Fruit fly (Drosophila melanogaster) whole organism, embryonic: ENCODE data around the gene CG17329.
A peak's percentile ranks its signal among the peaks of the same experiment; 100 is the strongest.

Experiments used
- Asciz ChIP-seq: fragments of 200-800 bp; sonication (Bioruptor generic); optimal IDR thresholded peaks from 2 replicates; lab custom pipeline; 2017; ENCODE audit warnings: missing biosample characterization, mild to moderate bottlenecking, missing genetic modification characterization, missing genetic modification reagents
- Atf-2 ChIP-seq: fragments of 200-800 bp; sonication (Bioruptor generic); optimal IDR thresholded peaks from 2 replicates; lab custom pipeline; 2016; ENCODE audit warnings: missing biosample characterization, missing genetic modification characterization
- Atf3 ChIP-seq: fragments of 200-800 bp; sonication (Bioruptor generic); optimal IDR thresholded peaks from 3 replicates; lab custom pipeline; 2016; ENCODE audit warnings: missing biosample characterization, missing genetic modification characterization
- C15 ChIP-seq: fragments of 200-800 bp; sonication (Bioruptor generic); IDR thresholded peaks from 3 replicates; pipeline ENCODE4 v1.3.6; 2022; ENCODE audit warnings: missing biosample characterization, missing genetic modification characterization
- CG10321 ChIP-seq: fragments of 200-800 bp; sonication (Bioruptor generic); IDR thresholded peaks from 2 replicates; pipeline ENCODE4 v1.3.6; 2022; ENCODE audit warnings: missing biosample characterization, missing genetic modification characterization
- CG10543 ChIP-seq: fragments of 200-800 bp; sonication (Bioruptor generic); optimal IDR thresholded peaks from 3 replicates; lab custom pipeline; 2017; ENCODE audit warnings: missing biosample characterization, mild to moderate bottlenecking, missing genetic modification characterization, moderate library complexity
- CG11560 ChIP-seq: fragments of 200-800 bp; sonication (Bioruptor generic); IDR thresholded peaks from 3 replicates; pipeline ENCODE4 v1.3.6; 2022; ENCODE audit warnings: missing biosample characterization, missing genetic modification characterization
- CG12769 ChIP-seq: fragments of 200-800 bp; sonication (Bioruptor generic); optimal IDR thresholded peaks from 2 replicates; lab custom pipeline; 2019; ENCODE audit warnings: missing biosample characterization, mild to moderate bottlenecking, missing genetic modification characterization, moderate library complexity
- CG13296 ChIP-seq: fragments of 200-800 bp; sonication (Bioruptor generic); optimal IDR thresholded peaks from 3 replicates; lab custom pipeline; 2018; ENCODE audit warnings: missing biosample characterization, mild to moderate bottlenecking, missing genetic modification characterization
- CG13894 ChIP-seq: fragments of 200-800 bp; sonication (Bioruptor generic); optimal IDR thresholded peaks from 3 replicates; lab custom pipeline; 2018; ENCODE audit warnings: missing biosample characterization, mild to moderate bottlenecking, missing genetic modification characterization, moderate library complexity
- CG17186 ChIP-seq: fragments of 200-800 bp; sonication (Bioruptor generic); optimal IDR thresholded peaks from 3 replicates; lab custom pipeline; 2017; ENCODE audit warnings: missing biosample characterization, missing genetic modification reagents, missing genetic modification characterization
- CG18619 ChIP-seq: fragments of 200-800 bp; sonication (Bioruptor generic); optimal IDR thresholded peaks from 3 replicates; lab custom pipeline; 2017; ENCODE audit warnings: missing biosample characterization, mild to moderate bottlenecking, missing genetic modification characterization
- CG33213 ChIP-seq: fragments of 200-800 bp; sonication (Bioruptor generic); optimal IDR thresholded peaks from 3 replicates; lab custom pipeline; 2016; ENCODE audit warnings: missing biosample characterization, missing genetic modification characterization
- CG7556 ChIP-seq: fragments of 200-800 bp; sonication (Bioruptor generic); optimal IDR thresholded peaks from 2 replicates; lab custom pipeline; 2017; ENCODE audit warnings: missing biosample characterization, mild to moderate bottlenecking, missing genetic modification characterization
- CHES-1-like ChIP-seq: fragments of 200-800 bp; sonication (Bioruptor generic); optimal IDR thresholded peaks from 2 replicates; lab custom pipeline; 2016; ENCODE audit warnings: missing biosample characterization, missing genetic modification characterization
- Dfd ChIP-seq, 2 experiments: fragments of >200 bp; optimal IDR thresholded peaks; 2 replicates each; lab custom pipeline; 2017; ENCODE audit warnings: missing biosample characterization in 2 of 2, missing genetic modification characterization in 2 of 2
- Dip3 ChIP-seq: fragments of 200-800 bp; sonication (Bioruptor generic); optimal IDR thresholded peaks from 3 replicates; lab custom pipeline; 2016; ENCODE audit warnings: missing biosample characterization, missing genetic modification characterization
- Drgx ChIP-seq: fragments of 200-800 bp; sonication (Bioruptor generic); IDR thresholded peaks from 2 replicates; pipeline ENCODE4 v1.3.6; 2022; ENCODE audit warnings: missing biosample characterization, missing genetic modification characterization
- HLHmδ ChIP-seq: fragments of 200-800 bp; sonication (Bioruptor generic); optimal IDR thresholded peaks from 2 replicates; lab custom pipeline; 2018; ENCODE audit warnings: missing biosample characterization, mild to moderate bottlenecking, missing genetic modification characterization, moderate library complexity
- Hand ChIP-seq: fragments of 200-800 bp; sonication (Bioruptor generic); optimal IDR thresholded peaks from 2 replicates; lab custom pipeline; 2017; ENCODE audit warnings: mild to moderate bottlenecking, missing biosample characterization, missing genetic modification reagents, missing genetic modification characterization
- Hsf ChIP-seq: fragments of 200-800 bp; sonication (Bioruptor generic); optimal IDR thresholded peaks from 3 replicates; lab custom pipeline; 2016; ENCODE audit warnings: missing biosample characterization, missing genetic modification characterization
- Lpt ChIP-seq: fragments of >200 bp; optimal IDR thresholded peaks from 2 replicates; lab custom pipeline; 2018; ENCODE audit warnings: missing biosample characterization, missing genetic modification characterization
- MBD-R2 ChIP-seq: fragments of 200-800 bp; sonication (Bioruptor generic); IDR thresholded peaks from 2 replicates; pipeline ENCODE4 v1.3.6; 2022; ENCODE audit warnings: missing biosample characterization, missing genetic modification characterization
- Med ChIP-seq: fragments of 200-800 bp; sonication (Bioruptor generic); peaks from one replicate; lab custom pipeline; 2016; ENCODE audit warnings: missing biosample characterization, missing genetic modification characterization, mild to moderate bottlenecking, inconsistent platforms, moderate library complexity
- Meics ChIP-seq: fragments of 200-800 bp; sonication (Bioruptor generic); optimal IDR thresholded peaks from 2 replicates; lab custom pipeline; 2017; ENCODE audit warnings: missing biosample characterization, mild to moderate bottlenecking, missing genetic modification characterization
- Oaz ChIP-seq: fragments of 200-800 bp; sonication (Bioruptor generic); IDR thresholded peaks from 2 replicates; pipeline ENCODE4 v1.3.6; 2022; ENCODE audit warnings: missing biosample characterization, missing genetic modification characterization
- PHDP ChIP-seq: fragments of 200-800 bp; sonication (Bioruptor generic); optimal IDR thresholded peaks from 3 replicates; lab custom pipeline; 2018; ENCODE audit warnings: missing biosample characterization, mild to moderate bottlenecking, missing genetic modification characterization, moderate library complexity
- Rfx ChIP-seq: fragments of 200-800 bp; sonication (Bioruptor generic); IDR thresholded peaks from 2 replicates; pipeline ENCODE4 v1.3.6; 2022; ENCODE audit warnings: missing biosample characterization, missing genetic modification characterization
- Sin3A ChIP-seq: fragments of >200 bp; optimal IDR thresholded peaks from 2 replicates; lab custom pipeline; 2018
- abd-A ChIP-seq: fragments of 200-800 bp; sonication (Bioruptor generic); optimal IDR thresholded peaks from 3 replicates; lab custom pipeline; 2019; ENCODE audit warnings: missing biosample characterization, mild to moderate bottlenecking, missing genetic modification characterization, moderate library complexity
- dpn ChIP-seq, 2 experiments: fragments of 200-800 bp; sonication (Bioruptor generic); optimal IDR thresholded peaks; 3 replicates each; lab custom pipeline; 2016; ENCODE audit warnings: missing biosample characterization in 2 of 2, missing genetic modification characterization in 2 of 2
- fd102C ChIP-seq: fragments of 200-800 bp; sonication (Bioruptor generic); optimal IDR thresholded peaks from 2 replicates; lab custom pipeline; 2018; ENCODE audit warnings: missing biosample characterization, mild to moderate bottlenecking, missing genetic modification characterization, moderate library complexity
- fd64A ChIP-seq: fragments of 200-800 bp; sonication (Bioruptor generic); optimal IDR thresholded peaks from 3 replicates; lab custom pipeline; 2018; ENCODE audit warnings: missing biosample characterization, mild to moderate bottlenecking, missing genetic modification characterization
- ftz-f1 ChIP-seq: fragments of 200-800 bp; sonication (Bioruptor generic); optimal IDR thresholded peaks from 2 replicates; lab custom pipeline; 2016; ENCODE audit warnings: missing biosample characterization, missing genetic modification characterization
- klu ChIP-seq: fragments of 200-800 bp; sonication (Bioruptor generic); IDR thresholded peaks from 2 replicates; pipeline ENCODE4 v1.3.6; 2022; ENCODE audit warnings: missing biosample characterization, missing genetic modification characterization
- nom ChIP-seq: fragments of 200-800 bp; sonication (Bioruptor generic); optimal IDR thresholded peaks from 2 replicates; lab custom pipeline; 2017; ENCODE audit warnings: missing biosample characterization, missing genetic modification characterization, mild to moderate bottlenecking, moderate library complexity, missing genetic modification reagents
- pfk ChIP-seq: fragments of 200-800 bp; sonication (Bioruptor generic); optimal IDR thresholded peaks from 2 replicates; lab custom pipeline; 2018; ENCODE audit warnings: missing biosample characterization, mild to moderate bottlenecking, missing genetic modification characterization, moderate library complexity
- run ChIP-seq: fragments of 200-800 bp; sonication (Bioruptor generic); optimal IDR thresholded peaks from 3 replicates; lab custom pipeline; 2018; ENCODE audit warnings: missing biosample characterization, mild to moderate bottlenecking, missing genetic modification characterization
- sd ChIP-seq: fragments of 200-800 bp; sonication (Bioruptor generic); optimal IDR thresholded peaks from 3 replicates; lab custom pipeline; 2018; ENCODE audit warnings: missing biosample characterization, mild to moderate bottlenecking, missing genetic modification characterization, moderate library complexity
- tup ChIP-seq: fragments of 200-800 bp; sonication (Bioruptor generic); optimal IDR thresholded peaks from 2 replicates; lab custom pipeline; 2016; ENCODE audit warnings: missing biosample characterization, mild to moderate bottlenecking, missing genetic modification characterization, moderate library complexity
- wek ChIP-seq: fragments of 200-800 bp; sonication (Bioruptor generic); optimal IDR thresholded peaks from 3 replicates; lab custom pipeline; 2018; ENCODE audit warnings: missing biosample characterization, mild to moderate bottlenecking, missing genetic modification characterization, moderate library complexity

Gene CG17329

DNA sequence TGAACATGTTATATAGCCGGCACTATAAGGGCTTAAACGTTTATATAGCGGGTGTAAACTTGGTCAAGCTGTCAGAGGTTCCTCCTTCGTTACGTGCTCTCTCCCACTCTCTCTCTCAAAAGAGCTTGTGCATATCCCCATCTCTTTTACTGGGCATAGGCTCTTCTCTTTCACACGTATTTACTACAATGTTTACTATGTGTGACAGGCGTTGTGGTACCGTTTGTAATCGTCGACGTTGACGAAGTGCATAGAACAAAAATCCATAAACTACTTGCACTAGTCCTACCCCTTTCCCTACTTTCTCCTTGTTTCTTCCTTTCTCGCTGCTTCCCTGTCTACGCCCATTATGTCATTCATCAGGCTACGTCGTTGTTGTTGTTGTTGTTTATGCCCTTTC is 14.3 kb upstream of the CG17329 start (continued):
- TF ChIP-seq pfk (GFP tag; lab: Kevin White, UChicago) (peak; percentile 7), CG11560 (tag; lab: Robert Waterston, UW) (no peak), CG18619 (GFP tag; lab: Kevin White, UChicago) (no peak), PHDP (tag; lab: Kevin White, UChicago) (no peak), CG10321 (GFP tag; lab: Robert Waterston, UW) (0 out of 2 replicates have a peak, but pooled peaks have one; percentile 26), fd102C (GFP tag; lab: Kevin White, UChicago) (no peak), Oaz (GFP tag; lab: Robert Waterston, UW) (no peak), klu (GFP tag; lab: Robert Waterston, UW) (no peak)

DNA sequence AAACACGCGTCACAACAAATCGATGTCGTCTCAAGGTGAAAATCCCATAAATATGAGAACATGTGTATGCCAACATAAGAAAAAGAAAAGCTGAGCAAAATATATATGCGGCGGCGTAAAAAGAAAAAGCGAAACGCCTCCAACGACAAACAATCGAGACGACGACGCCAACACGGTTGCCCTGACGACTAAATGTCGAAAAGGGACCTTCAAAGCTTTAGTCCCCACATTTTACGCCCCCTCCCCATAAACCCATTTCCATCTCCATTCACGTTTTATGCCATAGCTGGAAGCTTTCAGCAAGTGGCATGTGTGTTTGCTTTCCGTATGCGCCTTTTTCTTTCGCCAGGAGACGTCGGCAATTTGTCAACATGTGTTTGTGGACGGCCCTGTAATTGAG is 13.2 kb upstream of the CG17329 start:
- TF ChIP-seq Dfd (GFP tag; optimal IDR thresholded peaks at IDR 0.05; lab: Kevin White, UChicago) (no peak), CG7556 (GFP tag; lab: Kevin White, UChicago) (no peak), nom (GFP tag; lab: Kevin White, UChicago) (peak; percentile 65), dpn (GFP tag; optimal IDR thresholded peaks at IDR 0.05; lab: Kevin White, UChicago) (no peak), CG13894 (tag; lab: Kevin White, UChicago) (peak; percentile 72), Dip3 (GFP tag; lab: Kevin White, UChicago) (no peak), Med (GFP tag; lab: Kevin White, UChicago) (peak; percentile 69), MBD-R2 (GFP tag; lab: Robert Waterston, UW) (no peak), C15 (GFP tag; lab: Robert Waterston, UW) (no peak), Asciz (GFP tag; lab: Kevin White, UChicago) (no peak), CG13296 (GFP tag; lab: Kevin White, UChicago) (no peak), HLHmδ (GFP tag; lab: Kevin White, UChicago) (no peak), Drgx (GFP tag; lab: Robert Waterston, UW) (0 out of 2 replicates have a peak, but pooled peaks have one; percentile 12), Hand (GFP tag; lab: Kevin White, UChicago) (no peak), wek (GFP tag; lab: Kevin White, UChicago) (no peak), CG33213 (no peak), Sin3A (lab: Kevin White, UChicago) (no peak), abd-A (peak; percentile 78), CG17186 (GFP tag; lab: Kevin White, UChicago) (no peak), Meics (GFP tag; lab: Kevin White, UChicago) (no peak), CHES-1-like (GFP tag; lab: Kevin White, UChicago) (no peak), tup (GFP tag; lab: Kevin White, UChicago) (no peak), pfk (GFP tag; lab: Kevin White, UChicago) (peak; percentile 2), sd (tag; lab: Kevin White, UChicago) (peak; percentile 5), Atf3 (GFP tag; lab: Kevin White, UChicago) (no peak), ftz-f1 (GFP tag; lab: Kevin White, UChicago) (peak; percentile 17), run (no peak), CG12769 (tag; lab: Kevin White, UChicago) (peak; percentile 26), Rfx (GFP tag; lab: Robert Waterston, UW) (peak; percentile 54; the same call in 1 of the 2 replicates), fd64A (no peak), CG10543 (GFP tag; lab: Kevin White, UChicago) (peak; percentile 48), Hsf (GFP tag; lab: Kevin White, UChicago) (no peak), Lpt (GFP tag; lab: Kevin White, UChicago) (no peak), Atf-2 (no peak)
